Worm (Caenorhabditis elegans) whole organism, L4 larva: ENCODE results near the gene emb-27.
A peak's percentile ranks its signal among the peaks of the same experiment; 100 is the strongest.

Experiments
- R02D3.7 ChIP-seq: fragments of 150-350 bp; sonication (generic microtip); optimal IDR thresholded peaks from 3 replicates; lab custom pipeline; 2014; ENCODE audit warnings: missing biosample characterization, missing genetic modification characterization
- T20F7.1 ChIP-seq: fragments of 200-800 bp; sonication (Bioruptor generic); optimal IDR thresholded peaks from 2 replicates; lab custom pipeline; 2018; ENCODE audit warnings: mild to moderate bottlenecking, missing genetic modification characterization, missing compliant biosample characterization
- Y105C5A.15 ChIP-seq: fragments of 200-800 bp; sonication (Bioruptor generic); IDR thresholded peaks from 2 replicates; pipeline ENCODE4 v1.3.6; 2022; ENCODE audit warnings: missing genetic modification characterization, missing compliant biosample characterization
- Y75B8A.6 ChIP-seq: fragments of 200-800 bp; sonication (Bioruptor generic); IDR thresholded peaks from 2 replicates; pipeline ENCODE4 v1.3.6; 2022; ENCODE audit warnings: missing genetic modification reagents, missing genetic modification characterization, missing compliant biosample characterization
- ama-1 ChIP-seq: fragments of 150-350 bp; optimal IDR thresholded peaks from 2 replicates; lab custom pipeline; 2014; ENCODE audit warnings: inconsistent platforms, mixed read lengths
- ceh-20 ChIP-seq: fragments of 200-800 bp; sonication (Bioruptor generic); IDR thresholded peaks from 2 replicates; pipeline ENCODE4 v1.3.6; 2022; ENCODE audit warnings: missing genetic modification reagents, missing genetic modification characterization, missing compliant biosample characterization
- ceh-62 ChIP-seq: sonication (generic microtip); optimal IDR thresholded peaks from 2 replicates; lab custom pipeline; 2017; ENCODE audit warnings: missing biosample characterization, missing genetic modification characterization
- ceh-82 ChIP-seq: sonication (generic microtip); optimal IDR thresholded peaks from 2 replicates; lab custom pipeline; 2017; ENCODE audit warnings: missing biosample characterization, missing genetic modification characterization
- ces-1 ChIP-seq: fragments of 150-350 bp; sonication (generic microtip); optimal IDR thresholded peaks from 4 replicates; lab custom pipeline; 2014; ENCODE audit warnings: missing biosample characterization, missing genetic modification reagents, missing genetic modification characterization
- dmd-6 ChIP-seq: fragments of 200-800 bp; sonication (Bioruptor generic); IDR thresholded peaks from 2 replicates; pipeline ENCODE4 v1.3.6; 2022; ENCODE audit warnings: missing genetic modification reagents, missing genetic modification characterization, missing compliant biosample characterization
- dmd-8 ChIP-seq: fragments of 200-800 bp; sonication (Bioruptor generic); IDR thresholded peaks from 2 replicates; pipeline ENCODE4 v1.3.6; 2022; ENCODE audit warnings: missing genetic modification characterization, missing compliant biosample characterization
- dpl-1 ChIP-seq: fragments of 150-350 bp; optimal IDR thresholded peaks from 2 replicates; lab custom pipeline; 2014; ENCODE audit warnings: missing biosample characterization, missing genetic modification reagents, missing genetic modification characterization
- duxl-1 ChIP-seq: sonication (generic microtip); optimal IDR thresholded peaks from 2 replicates; lab custom pipeline; 2016; ENCODE audit warnings: mild to moderate bottlenecking, missing genetic modification characterization, moderate library complexity, missing compliant biosample characterization; ENCODE audit not compliant: poor library complexity
- dve-1 ChIP-seq: sonication (generic microtip); optimal IDR thresholded peaks from 2 replicates; lab custom pipeline; 2017; ENCODE audit warnings: antibody characterized with exemption, mild to moderate bottlenecking, missing genetic modification characterization, missing compliant biosample characterization; ENCODE audit not compliant: insufficient read depth
- egl-43 ChIP-seq: fragments of 200-800 bp; sonication (Bioruptor generic); IDR thresholded peaks from 2 replicates; pipeline ENCODE4 v1.3.6; 2022; ENCODE audit warnings: missing genetic modification reagents, missing genetic modification characterization, missing compliant biosample characterization
- fos-1 ChIP-seq: fragments of 150-350 bp; optimal IDR thresholded peaks from 2 replicates; lab custom pipeline; 2014; ENCODE audit warnings: missing biosample characterization, missing genetic modification characterization
- jun-1 ChIP-seq: fragments of 150-350 bp; optimal IDR thresholded peaks from 2 replicates; lab custom pipeline; 2014; ENCODE audit warnings: missing biosample characterization, missing genetic modification reagents, missing genetic modification characterization
- lin-39 ChIP-seq: fragments of 150-350 bp; optimal IDR thresholded peaks from 2 replicates; lab custom pipeline; 2014; ENCODE audit warnings: missing biosample characterization, missing genetic modification reagents, missing genetic modification characterization
- lsy-2 ChIP-seq, 2 experiments: fragments of 150-350 bp in 1 of 2; sonication (generic microtip) in 1 of 2; optimal IDR thresholded peaks; 2 replicates each; lab custom pipeline; 2014 to 2017; ENCODE audit warnings: missing biosample characterization in 2 of 2, missing genetic modification characterization in 2 of 2
- madf-5 ChIP-seq, 2 experiments: fragments of 200-800 bp; sonication (Bioruptor generic); IDR thresholded peaks; 2 replicates each; pipeline ENCODE4 v1.3.6; 2022; ENCODE audit warnings: missing compliant biosample characterization in 2 of 2, missing genetic modification characterization in 2 of 2
- mep-1 ChIP-seq: fragments of 150-350 bp; sonication (generic microtip); optimal IDR thresholded peaks from 3 replicates; lab custom pipeline; 2014; ENCODE audit warnings: missing biosample characterization, missing genetic modification characterization
- mxl-2 ChIP-seq: fragments of 200-800 bp; sonication (Bioruptor generic); conservative IDR thresholded peaks from 2 replicates; pipeline ENCODE4 v1.3.6; 2022; ENCODE audit warnings: missing genetic modification reagents, missing genetic modification characterization, missing compliant biosample characterization
- mxl-3 ChIP-seq: fragments of 200-800 bp; sonication (Bioruptor generic); optimal IDR thresholded peaks from 2 replicates; lab custom pipeline; 2018; ENCODE audit warnings: mild to moderate bottlenecking, missing genetic modification characterization, missing compliant biosample characterization
- nhr-10 ChIP-seq: fragments of 150-350 bp; optimal IDR thresholded peaks from 2 replicates; lab custom pipeline; 2014; ENCODE audit warnings: missing biosample characterization, missing genetic modification characterization
- nhr-237 ChIP-seq: sonication (generic microtip); optimal IDR thresholded peaks from 2 replicates; lab custom pipeline; 2017; ENCODE audit warnings: missing biosample characterization, missing genetic modification characterization
- nhr-28 ChIP-seq: fragments of 150-350 bp; optimal IDR thresholded peaks from 2 replicates; lab custom pipeline; 2014; ENCODE audit warnings: missing biosample characterization, missing genetic modification characterization
- nhr-48 ChIP-seq: sonication (generic microtip); optimal IDR thresholded peaks from 2 replicates; lab custom pipeline; 2016; ENCODE audit warnings: mild to moderate bottlenecking, missing genetic modification characterization, missing compliant biosample characterization
- nhr-6 ChIP-seq: fragments of 150-350 bp; optimal IDR thresholded peaks from 2 replicates; lab custom pipeline; 2014; ENCODE audit warnings: missing biosample characterization, missing genetic modification characterization
- nhr-76 ChIP-seq: fragments of 150-350 bp; optimal IDR thresholded peaks from 2 replicates; lab custom pipeline; 2014; ENCODE audit warnings: missing biosample characterization, missing genetic modification characterization
- nhr-77 ChIP-seq: fragments of 150-350 bp; optimal IDR thresholded peaks from 2 replicates; lab custom pipeline; 2014; ENCODE audit warnings: missing biosample characterization, missing genetic modification characterization
- php-3 ChIP-seq: fragments of 200-800 bp; sonication (Bioruptor generic); IDR thresholded peaks from 2 replicates; pipeline ENCODE4 v1.3.6; 2022; ENCODE audit warnings: missing genetic modification reagents, missing genetic modification characterization, missing compliant biosample characterization
- pqm-1 ChIP-seq: sonication (generic microtip); optimal IDR thresholded peaks from 2 replicates; lab custom pipeline; 2017; ENCODE audit warnings: missing biosample characterization, missing genetic modification characterization
- rbr-2 ChIP-seq: sonication (generic microtip); optimal IDR thresholded peaks from 2 replicates; lab custom pipeline; 2016; ENCODE audit warnings: missing genotype, missing genetic modification characterization, missing compliant biosample characterization
- sdz-12 ChIP-seq: fragments of 200-800 bp; sonication (Bioruptor generic); optimal IDR thresholded peaks from 2 replicates; lab custom pipeline; 2018; ENCODE audit warnings: mild to moderate bottlenecking, missing genetic modification characterization, missing compliant biosample characterization
- set-16 ChIP-seq: fragments of 200-800 bp; sonication (Bioruptor generic); IDR thresholded peaks from 2 replicates; pipeline ENCODE4 v1.3.6; 2022; ENCODE audit warnings: missing genetic modification reagents, missing genetic modification characterization, missing compliant biosample characterization
- skn-1 ChIP-seq: fragments of 150-350 bp; optimal IDR thresholded peaks from 2 replicates; lab custom pipeline; 2014; ENCODE audit warnings: missing biosample characterization, missing genetic modification characterization
- tra-1 ChIP-seq: fragments of 200-800 bp; sonication (Bioruptor generic); IDR thresholded peaks from 2 replicates; pipeline ENCODE4 v1.3.6; 2022; ENCODE audit warnings: missing genetic modification reagents, missing genetic modification characterization, missing compliant biosample characterization
- unc-130 ChIP-seq: sonication (generic microtip); optimal IDR thresholded peaks from 2 replicates; lab custom pipeline; 2016; ENCODE audit warnings: missing genetic modification reagents, missing genetic modification characterization, missing compliant biosample characterization
- unc-39 ChIP-seq: sonication (generic microtip); optimal IDR thresholded peaks from 2 replicates; lab custom pipeline; 2017; ENCODE audit warnings: missing biosample characterization, missing genetic modification characterization
- unc-62 ChIP-seq, 3 experiments: fragments of 150-350 bp in 1 of 3; sonication (generic microtip); optimal IDR thresholded peaks in 2 of 3; peaks in 1 of 3; 1 replicate in 1 of 3; 2 replicates in 2 of 3; lab custom pipeline; 2014 to 2017; ENCODE audit warnings: missing biosample characterization in 3 of 3, missing genetic modification characterization in 3 of 3, missing genetic modification reagents in 3 of 3, missing genotype in 1 of 3
- vab-7 ChIP-seq: fragments of 200-800 bp; sonication (Bioruptor generic); IDR thresholded peaks from 2 replicates; pipeline ENCODE4 v1.3.6; 2022; ENCODE audit warnings: missing genetic modification reagents, missing genetic modification characterization, missing compliant biosample characterization
- zag-1 ChIP-seq: fragments of 150-350 bp; optimal IDR thresholded peaks from 2 replicates; lab custom pipeline; 2014; ENCODE audit warnings: missing biosample characterization, missing genetic modification characterization
- zfp-3 ChIP-seq: fragments of 200-800 bp; sonication (Bioruptor generic); conservative IDR thresholded peaks from 2 replicates; pipeline ENCODE4 v1.3.6; 2022; ENCODE audit warnings: missing genetic modification reagents, missing genetic modification characterization, missing compliant biosample characterization
- zip-2 ChIP-seq: fragments of 150-350 bp; optimal IDR thresholded peaks from 2 replicates; lab custom pipeline; 2014; ENCODE audit warnings: missing biosample characterization, missing genetic modification characterization
- ztf-7 ChIP-seq: fragments of 150-350 bp; optimal IDR thresholded peaks from 2 replicates; lab custom pipeline; 2014; ENCODE audit warnings: missing biosample characterization, missing genetic modification characterization

emb-27 gene

ce11 chrII:8185016-8185493, 23.1 kb upstream of the emb-27 start, which contains the start of the genes mig-5 and cct-1 (continued):
- TF ChIP-seq nhr-76 (tag; lab: Kevin White, UChicago) (peak; percentile 2), sdz-12 (GFP tag; lab: Kevin White, UChicago) (no peak), dve-1 (tag; lab: Kevin White, UChicago) (peak; percentile 98), R02D3.7 (tag; lab: Kevin White, UChicago) (no peak), set-16 (no peak), dmd-6 (GFP tag; lab: Robert Waterston, UW) (peak; percentile 89), lsy-2 (tag; optimal IDR thresholded peaks at IDR 0.05; lab: Kevin White, UChicago) (peak; percentile 99 to 100), Y75B8A.6 (GFP tag; lab: Robert Waterston, UW) (no peak), vab-7 (GFP tag; lab: Robert Waterston, UW) (0 out of 2 replicates have a peak, but pooled peaks have one; percentile 29), madf-5 (GFP tag; IDR thresholded peaks at IDR 0.05; lab: Robert Waterston, UW) (no peak), jun-1 (peak; percentile 86), nhr-77 (peak; percentile 98), skn-1 (tag; lab: Kevin White, UChicago) (no peak), rbr-2 (tag; lab: Kevin White, UChicago) (peak; percentile 96), lin-39 (peak; percentile 83), ceh-62 (tag; lab: Kevin White, UChicago) (no peak)

- TF ChIP-seq nhr-76 (tag; lab: Kevin White, UChicago) (no peak), skn-1 (tag; lab: Kevin White, UChicago) (no peak), zip-2 (tag; lab: Kevin White, UChicago) (no peak), T20F7.1 (GFP tag; lab: Kevin White, UChicago) (no peak), php-3 (GFP tag; lab: Robert Waterston, UW) (no peak), vab-7 (GFP tag; lab: Robert Waterston, UW) (no peak), dmd-6 (GFP tag; lab: Robert Waterston, UW) (no peak), Y75B8A.6 (GFP tag; lab: Robert Waterston, UW) (no peak), ceh-82 (tag; lab: Kevin White, UChicago) (no peak)
- TF ChIP-seq, all 104 proteins: peak for 0
Measured at ce11 chrII:8181437-8181836, 19.5 kb upstream of the emb-27 start, which contains the start of gene dylt-3. dylt-3 (plus strand) TSS chrII:8181737.

- TF ChIP-seq unc-39 (tag; lab: Kevin White, UChicago): no peak
- TF ChIP-seq pqm-1: no peak
- TF ChIP-seq tra-1: no peak
- TF ChIP-seq mxl-2 (GFP tag; lab: Robert Waterston, UW): no peak
- no peak for TF ChIP-seq nhr-6 (tag; lab: Kevin White, UChicago)
- TF ChIP-seq ama-1 (lab: Kevin White, UChicago): no peak
- TF ChIP-seq dmd-8 (GFP tag; lab: Robert Waterston, UW): no peak
Measured at ce11 chrII:8180281-8180680, 18.3 kb upstream of the emb-27 start, which contains the start of gene T05C12.4. T05C12.4 (minus strand) TSS chrII:8180381.

ce11 chrII:8178614-8179013, 16.6 kb upstream of the emb-27 start:
- TF ChIP-seq unc-130 (GFP tag; lab: Kevin White, UChicago) (no peak), fos-1 (tag; lab: Kevin White, UChicago) (no peak), duxl-1 (tag; lab: Kevin White, UChicago) (no peak), unc-62 (GFP tag; optimal IDR thresholded peaks at IDR 0.05 in 1 of 2; lab: Kevin White, UChicago) (peak in 1 of 2 experiments; percentile 91), unc-62 (tag; optimal IDR thresholded peaks at IDR 0.05; lab: Kevin White, UChicago) (no peak)
- TF ChIP-seq, all 104 proteins: peak for 1

ce11 chrII:8177095-8177494, 15.1 kb upstream of the emb-27 start, which contains the start of gene acr-14:
acr-14 (minus strand) TSS chrII:8177195.
- TF ChIP-seq dpl-1 (GFP tag; lab: Kevin White, UChicago) (no peak), mep-1 (tag; lab: Kevin White, UChicago) (no peak), nhr-10 (no peak), egl-43 (GFP tag; lab: Robert Waterston, UW) (no peak), ztf-7 (tag; lab: Kevin White, UChicago) (no peak), Y105C5A.15 (GFP tag; lab: Robert Waterston, UW) (no peak), mxl-3 (GFP tag; lab: Kevin White, UChicago) (no peak), ces-1 (GFP tag; lab: Kevin White, UChicago) (no peak), lin-39 (no peak), nhr-28 (tag; lab: Kevin White, UChicago) (no peak), nhr-48 (tag; lab: Kevin White, UChicago) (no peak), ceh-20 (GFP tag; lab: Robert Waterston, UW) (no peak), zfp-3 (GFP tag; lab: Robert Waterston, UW) (no peak), zag-1 (no peak), nhr-237 (tag; lab: Kevin White, UChicago) (no peak)
